Worm (Caenorhabditis elegans): ENCODE results near the gene F07F6.2.

The F07F6.2 gene

DNA sequence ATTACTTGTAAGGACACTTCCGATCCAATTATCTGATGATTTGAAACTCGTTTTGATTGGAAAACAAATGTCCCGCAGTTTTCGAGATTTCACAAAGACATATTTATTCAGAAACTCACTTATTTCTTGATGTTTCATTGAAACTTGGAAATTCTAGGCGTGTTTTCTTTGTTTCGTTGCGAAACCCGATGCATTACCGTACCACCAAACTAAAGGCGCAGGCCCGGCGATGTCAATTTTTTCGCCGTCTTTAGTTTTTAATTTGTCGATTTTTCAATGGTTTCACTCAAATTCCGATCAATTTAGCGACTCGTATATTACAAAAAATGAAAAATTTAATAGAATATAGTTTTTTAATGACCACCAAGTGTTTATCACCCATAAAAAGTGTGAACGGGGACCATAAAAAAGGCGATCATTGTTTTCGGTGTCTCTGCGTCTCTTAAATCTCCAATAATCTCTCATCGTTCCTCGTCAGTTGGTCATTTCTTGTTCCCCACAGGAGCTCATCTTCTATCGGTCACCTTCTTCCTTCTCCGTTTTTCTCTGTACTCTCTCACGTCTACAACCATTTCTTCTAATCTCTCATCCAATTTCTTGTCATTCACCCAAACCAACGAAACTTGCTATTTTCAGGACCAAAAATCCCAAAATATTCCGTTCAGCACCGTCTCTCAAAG is 35.9 kb downstream of the F07F6.2 start, which contains the start of gene clr-1:
Gene clr-1 (plus strand): TSS at position 630 of the 680 bp plus-strand sequence.
- no peak for TF ChIP-seq snpc-4 (tag; optimal IDR thresholded peaks at IDR 0.05)
- TF ChIP-seq fos-1 (tag; optimal IDR thresholded peaks at IDR 0.05) = no peak
- peak; percentile 8 for TF ChIP-seq nhr-85 (tag)
- TF ChIP-seq ceh-8 (GFP tag; optimal IDR thresholded peaks at IDR 0.05) = no peak
- no peak for TF ChIP-seq nhr-12 (tag; optimal IDR thresholded peaks at IDR 0.05)
- no peak for TF ChIP-seq tbx-2 (tag; optimal IDR thresholded peaks at IDR 0.05)
- peak; percentile 39 for TF ChIP-seq rnt-1 (tag; optimal IDR thresholded peaks at IDR 0.05)
- TF ChIP-seq lin-14 (GFP tag; optimal IDR thresholded peaks at IDR 0.05) = peak; percentile 20
- TF ChIP-seq efl-1 (optimal IDR thresholded peaks at IDR 0.05) = no peak
- TF ChIP-seq efl-1 (GFP tag; optimal IDR thresholded peaks at IDR 0.05 in 1 of 2) = peak in 1 of 2 experiments; percentile 34

DNA sequence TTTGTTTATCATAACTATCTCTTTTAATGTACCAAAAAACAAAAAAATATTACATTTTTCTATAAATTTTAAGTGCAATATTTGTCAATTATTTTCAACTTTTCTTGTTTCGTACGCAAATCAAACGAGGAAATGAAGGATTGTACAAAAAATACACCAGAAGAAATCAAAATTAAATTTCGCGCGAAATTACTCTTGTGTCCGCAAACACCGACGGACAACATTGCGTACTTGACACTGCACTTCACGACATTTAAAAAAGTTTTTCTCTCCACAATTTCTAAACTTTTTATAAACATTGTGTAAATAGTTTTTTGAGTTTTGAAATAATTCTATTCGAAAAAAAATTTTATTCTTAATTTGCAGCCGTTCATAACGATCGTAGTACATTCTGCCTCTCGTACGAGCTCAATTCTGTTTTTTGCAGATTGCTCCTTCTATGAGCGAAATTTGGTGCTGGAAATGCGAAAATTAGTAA is 44.0 kb downstream of the F07F6.2 start, which contains the start of gene mrps-16:
Gene mrps-16 (plus strand): TSS at position 428 of the 478 bp plus-strand sequence.
- TF ChIP-seq ama-1 (optimal IDR thresholded peaks at IDR 0.05) = peak; percentile 15
- TF ChIP-seq nhr-76 (tag; optimal IDR thresholded peaks at IDR 0.05) = no peak
- TF ChIP-seq aly-2 (tag; optimal IDR thresholded peaks at IDR 0.05) = peak; percentile 24
- TF ChIP-seq nhr-85 (tag) = peak; percentile 87
- TF ChIP-seq elt-3 (tag; optimal IDR thresholded peaks at IDR 0.05) = peak in 1 of 6 experiments; percentile 72
- TF ChIP-seq zag-1 (tag; optimal IDR thresholded peaks at IDR 0.05) = no peak
- TF ChIP-seq irx-1 (tag; optimal IDR thresholded peaks at IDR 0.05) = peak; percentile 38
- peak; percentile 82 to 83 for TF ChIP-seq lsy-2 (tag; optimal IDR thresholded peaks at IDR 0.05)
- peak; percentile 61 for TF ChIP-seq elt-2 (tag; optimal IDR thresholded peaks at IDR 0.05)
- peak; percentile 64 for TF ChIP-seq nhr-90 (tag; optimal IDR thresholded peaks at IDR 0.05; ENCODE audit: poor library complexity)
- no peak for TF ChIP-seq ceh-90 (tag; optimal IDR thresholded peaks at IDR 0.05)
- peak; percentile 36; the same call in 1 of the 2 replicates for TF ChIP-seq mab-9 (GFP tag; IDR thresholded peaks at IDR 0.05)
- peak; percentile 32 for TF ChIP-seq lin-13 (GFP tag; optimal IDR thresholded peaks at IDR 0.05)
- TF ChIP-seq ztf-11 (tag; optimal IDR thresholded peaks at IDR 0.05) = no peak
- TF ChIP-seq tbx-2 (tag; optimal IDR thresholded peaks at IDR 0.05) = peak; percentile 79
- peak; percentile 51 to 73 (median 67) for TF ChIP-seq ceh-82 (tag; optimal IDR thresholded peaks at IDR 0.05)
- TF ChIP-seq nhr-77 (tag; optimal IDR thresholded peaks at IDR 0.05) = peak; percentile 37
- no peak for TF ChIP-seq nhr-84 (tag; optimal IDR thresholded peaks at IDR 0.05)
- TF ChIP-seq nhr-47 (tag; optimal IDR thresholded peaks at IDR 0.05) = peak; percentile 81
- TF ChIP-seq unc-62 (GFP tag; optimal IDR thresholded peaks at IDR 0.05) = no peak
- TF ChIP-seq nhr-71 (tag; optimal IDR thresholded peaks at IDR 0.05) = peak; percentile 81
- TF ChIP-seq lin-15B (tag; optimal IDR thresholded peaks at IDR 0.05) = peak; percentile 31
- no peak for TF ChIP-seq Y116A8C.19 (tag; optimal IDR thresholded peaks at IDR 0.05; ENCODE audit: borderline replicate concordance)
- TF ChIP-seq fos-1 (tag; optimal IDR thresholded peaks at IDR 0.05) = peak; percentile 45
- no peak for TF ChIP-seq nhr-12 (tag; optimal IDR thresholded peaks at IDR 0.05)
- peak; percentile 41 for TF ChIP-seq lir-3 (tag; optimal IDR thresholded peaks at IDR 0.05; ENCODE audit: poor library complexity)
- no peak for TF ChIP-seq unc-30 (tag; optimal IDR thresholded peaks at IDR 0.05)
- TF ChIP-seq pax-3 (tag; optimal IDR thresholded peaks at IDR 0.05) = no peak
- TF ChIP-seq dpl-1 (GFP tag; optimal IDR thresholded peaks at IDR 0.05) = peak; percentile 96 to 98 (median 97)
- peak; percentile 97 to 98 for TF ChIP-seq lin-35 (GFP tag; optimal IDR thresholded peaks at IDR 0.05)
- TF ChIP-seq jun-1 (tag; optimal IDR thresholded peaks at IDR 0.05) = peak; percentile 58
- peak; percentile 58 for TF ChIP-seq unc-86 (tag; optimal IDR thresholded peaks at IDR 0.05)
- TF ChIP-seq nhr-11 (tag; optimal IDR thresholded peaks at IDR 0.05) = no peak
- peak; percentile 79 for TF ChIP-seq rnt-1 (tag; optimal IDR thresholded peaks at IDR 0.05)
- no peak for TF ChIP-seq egl-13 (tag; optimal IDR thresholded peaks at IDR 0.05)
- peak; percentile 67 for TF ChIP-seq xbp-1 (tag; optimal IDR thresholded peaks at IDR 0.05)
- TF ChIP-seq pag-3 (tag; optimal IDR thresholded peaks at IDR 0.05; ENCODE audit: borderline replicate concordance, insufficient read depth) = no peak
- TF ChIP-seq nhr-28 (tag; optimal IDR thresholded peaks at IDR 0.05) = no peak
- TF ChIP-seq hlh-17 (GFP tag; optimal IDR thresholded peaks at IDR 0.05; ENCODE audit: borderline replicate concordance) = no peak
- peak; percentile 98 for TF ChIP-seq F16B12.6 (tag; optimal IDR thresholded peaks at IDR 0.05)
- peak; percentile 62 for TF ChIP-seq lin-14 (GFP tag; optimal IDR thresholded peaks at IDR 0.05)
- peak; percentile 80 for TF ChIP-seq C16A3.4 (tag; optimal IDR thresholded peaks at IDR 0.05)
- TF ChIP-seq egl-27 (tag; optimal IDR thresholded peaks at IDR 0.05) = no peak
- TF ChIP-seq dsc-1 (tag; optimal IDR thresholded peaks at IDR 0.05) = peak; percentile 59
